Worm (Caenorhabditis elegans) whole organism, L1 larva: ENCODE results near the gene K12B6.4.

Source experiments
- aha-1 ChIP-seq: fragments of 150-350 bp; optimal IDR thresholded peaks from 2 replicates; lab custom pipeline; 2014; ENCODE audit warnings: missing biosample characterization, missing genetic modification characterization
- ama-1 ChIP-seq: fragments of 150-350 bp; optimal IDR thresholded peaks from 2 replicates; lab custom pipeline; 2014
- ceh-82 ChIP-seq, 3 experiments: fragments of 150-350 bp in 1 of 3; sonication (generic microtip) in 2 of 3; optimal IDR thresholded peaks; 2 replicates each; lab custom pipeline; 2014 to 2017; ENCODE audit warnings: missing biosample characterization in 3 of 3, missing genetic modification characterization in 3 of 3
- egl-27 ChIP-seq, 2 experiments: fragments of 150-350 bp in 1 of 2; sonication (generic microtip); optimal IDR thresholded peaks; 3 replicates each; lab custom pipeline; 2017 to 2018; ENCODE audit warnings: missing biosample characterization in 2 of 2, missing genetic modification characterization in 2 of 2, missing genetic modification reagents in 2 of 2
- jun-1 ChIP-seq: fragments of 150-350 bp; optimal IDR thresholded peaks from 2 replicates; lab custom pipeline; 2014; ENCODE audit warnings: missing biosample characterization, missing genetic modification reagents, missing genetic modification characterization
- mdl-1 ChIP-seq, 2 experiments: fragments of 150-350 bp; optimal IDR thresholded peaks; 2 replicates each; lab custom pipeline; 2014 to 2017; ENCODE audit warnings: missing biosample characterization in 2 of 2, missing genetic modification characterization in 2 of 2, inconsistent platforms in 1 of 2
- nhr-20 ChIP-seq: sonication (generic microtip); optimal IDR thresholded peaks from 2 replicates; lab custom pipeline; 2016; ENCODE audit warnings: mild to moderate bottlenecking, missing genetic modification characterization, missing compliant biosample characterization
- nhr-237 ChIP-seq: fragments of 150-350 bp; optimal IDR thresholded peaks from 2 replicates; lab custom pipeline; 2014; ENCODE audit warnings: missing biosample characterization, missing genetic modification characterization
- nhr-28 ChIP-seq: fragments of 150-350 bp; optimal IDR thresholded peaks from 2 replicates; lab custom pipeline; 2014; ENCODE audit warnings: missing biosample characterization, missing genetic modification characterization
- unc-62 ChIP-seq: fragments of 150-350 bp; optimal IDR thresholded peaks from 2 replicates; lab custom pipeline; 2014; ENCODE audit warnings: missing biosample characterization, missing genetic modification reagents, missing genetic modification characterization
- unc-86 ChIP-seq: sonication (generic microtip); optimal IDR thresholded peaks from 2 replicates; lab custom pipeline; 2016; ENCODE audit warnings: missing genetic modification characterization, missing compliant biosample characterization
- zag-1 ChIP-seq: fragments of 150-350 bp; optimal IDR thresholded peaks from 2 replicates; lab custom pipeline; 2014; ENCODE audit warnings: missing biosample characterization, missing genetic modification characterization
- ztf-4 ChIP-seq: fragments of 150-350 bp; optimal IDR thresholded peaks from 2 replicates; lab custom pipeline; 2014; ENCODE audit warnings: missing biosample characterization, missing genetic modification characterization

DNA sequence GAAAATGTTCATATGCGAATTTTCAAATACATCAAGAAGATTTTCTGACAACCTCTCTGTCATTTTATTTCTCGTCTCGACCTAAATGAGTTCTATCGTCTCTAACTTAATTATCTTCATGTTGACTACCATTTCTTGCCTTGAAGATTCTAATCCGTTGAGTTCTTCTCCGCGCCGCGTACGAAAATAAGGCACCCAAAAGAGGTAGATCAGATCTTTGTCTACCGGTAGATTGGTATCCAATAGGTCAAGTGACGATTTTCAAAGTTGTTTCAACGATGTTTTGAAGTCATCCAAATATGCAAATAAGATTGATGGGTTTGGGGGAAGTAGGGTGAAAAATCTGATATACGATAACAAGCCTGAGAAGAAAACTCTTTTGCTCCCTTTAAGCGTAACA is 27.1 kb downstream of the K12B6.4 start:
- TF ChIP-seq unc-62 (GFP tag; lab: Kevin White, UChicago) (no peak), zag-1 (no peak), aha-1 (no peak), egl-27 (tag; optimal IDR thresholded peaks at IDR 0.05; lab: Kevin White, UChicago) (no peak), ztf-4 (tag; lab: Kevin White, UChicago) (no peak), nhr-28 (tag; lab: Kevin White, UChicago) (no peak), jun-1 (no peak), ama-1 (lab: Kevin White, UChicago) (no peak), unc-86 (tag; lab: Kevin White, UChicago) (no peak), ceh-82 (tag; optimal IDR thresholded peaks at IDR 0.05; lab: Kevin White, UChicago) (no peak), nhr-237 (no peak), nhr-20 (tag; lab: Kevin White, UChicago) (peak; percentile 26), mdl-1 (tag; optimal IDR thresholded peaks at IDR 0.05; lab: Kevin White, UChicago) (no peak)
